Fruit fly (Drosophila melanogaster) whole organism, embryonic: Measurements from ENCODE around the gene Snapin.

Source experiments
- Ada2b ChIP-seq: fragments of 200-800 bp; sonication (Bioruptor generic); IDR thresholded peaks from 2 replicates; pipeline ENCODE4 v1.3.6; 2022; ENCODE audit warnings: missing biosample characterization, missing genetic modification characterization
- Adf1 ChIP-seq: fragments of 200-800 bp; sonication (Bioruptor generic); IDR thresholded peaks from 2 replicates; pipeline ENCODE4 v1.3.6; 2022; ENCODE audit warnings: missing biosample characterization, missing genetic modification characterization
- Atf6 ChIP-seq: fragments of 200-800 bp; sonication (Bioruptor generic); IDR thresholded peaks from 2 replicates; pipeline ENCODE4 v1.3.6; 2022; ENCODE audit warnings: missing biosample characterization, missing genetic modification characterization
- Awh ChIP-seq: fragments of 200-800 bp; sonication (Bioruptor generic); IDR thresholded peaks from 2 replicates; pipeline ENCODE4, ENCODE4 v1.3.6; 2022; ENCODE audit warnings: missing biosample characterization, missing genetic modification characterization
- CG10462 ChIP-seq: fragments of 200-800 bp; sonication (Bioruptor generic); optimal IDR thresholded peaks from 2 replicates; lab custom pipeline; 2016; ENCODE audit warnings: missing biosample characterization, missing genetic modification characterization
- CG10654 ChIP-seq: fragments of 200-800 bp; sonication (Bioruptor generic); optimal IDR thresholded peaks from 2 replicates; lab custom pipeline; 2016; ENCODE audit warnings: missing biosample characterization, missing genetic modification characterization
- CG15011 ChIP-seq: fragments of 200-800 bp; sonication (Bioruptor generic); optimal IDR thresholded peaks from 3 replicates; lab custom pipeline; 2018; ENCODE audit warnings: missing biosample characterization, mild to moderate bottlenecking, missing genetic modification characterization
- CG15269 ChIP-seq: fragments of 200-800 bp; sonication (Bioruptor generic); optimal IDR thresholded peaks from 2 replicates; lab custom pipeline; 2018; ENCODE audit warnings: missing biosample characterization, mild to moderate bottlenecking, missing genetic modification characterization, moderate library complexity
- CG16813 ChIP-seq: fragments of 200-800 bp; sonication (Bioruptor generic); IDR thresholded peaks from 3 replicates; pipeline ENCODE4 v1.3.6; 2022; ENCODE audit warnings: missing biosample characterization, missing genetic modification characterization; ENCODE audit not compliant: partially characterized antibody
- CG18262 ChIP-seq: fragments of 200-800 bp; optimal IDR thresholded peaks from 3 replicates; lab custom pipeline; 2019; ENCODE audit warnings: missing biosample characterization, mild to moderate bottlenecking, missing genetic modification characterization, moderate library complexity
- CG2120 ChIP-seq: fragments of 200-800 bp; sonication (Bioruptor generic); optimal IDR thresholded peaks from 3 replicates; lab custom pipeline; 2016; ENCODE audit warnings: missing biosample characterization, missing genetic modification characterization
- CG3726 ChIP-seq: fragments of 200-800 bp; sonication (Bioruptor generic); IDR thresholded peaks from 3 replicates; pipeline ENCODE4, ENCODE4 v1.3.6; 2022; ENCODE audit warnings: missing biosample characterization, missing genetic modification characterization
- CG3995 ChIP-seq: fragments of 200-800 bp; sonication (Bioruptor generic); optimal IDR thresholded peaks from 3 replicates; lab custom pipeline; 2016; ENCODE audit warnings: missing biosample characterization, missing genetic modification characterization
- CG5953 ChIP-seq: fragments of 200-800 bp; sonication (Bioruptor generic); IDR thresholded peaks from 2 replicates; pipeline ENCODE4 v1.3.6; 2022; ENCODE audit warnings: missing biosample characterization, missing genetic modification characterization
- CG6683 ChIP-seq: fragments of 200-800 bp; sonication (Bioruptor generic); optimal IDR thresholded peaks from 2 replicates; lab custom pipeline; 2017; ENCODE audit warnings: missing biosample characterization, mild to moderate bottlenecking, missing genetic modification characterization, missing genetic modification reagents
- CG6791 ChIP-seq: fragments of 200-800 bp; sonication (Bioruptor generic); IDR thresholded peaks from 3 replicates; pipeline ENCODE4 v1.3.6; 2022; ENCODE audit warnings: missing biosample characterization, missing genetic modification characterization; ENCODE audit not compliant: partially characterized antibody
- CG8089 ChIP-seq: fragments of 200-800 bp; sonication (Bioruptor generic); optimal IDR thresholded peaks from 3 replicates; lab custom pipeline; 2016; ENCODE audit warnings: missing biosample characterization, missing genetic modification characterization
- CG9215 ChIP-seq: fragments of 200-800 bp; sonication (Bioruptor generic); IDR thresholded peaks from 2 replicates; pipeline ENCODE4 v1.3.6; 2022; ENCODE audit warnings: missing biosample characterization, missing genetic modification characterization
- D19A ChIP-seq: fragments of 200-800 bp; optimal IDR thresholded peaks from 3 replicates; lab custom pipeline; 2019; ENCODE audit warnings: missing biosample characterization, mild to moderate bottlenecking, missing genetic modification characterization, moderate library complexity
- Deaf1 ChIP-seq: fragments of 200-800 bp; optimal IDR thresholded peaks from 3 replicates; lab custom pipeline; 2019; ENCODE audit warnings: missing biosample characterization, mild to moderate bottlenecking, missing genetic modification characterization, moderate library complexity
- Fer1 ChIP-seq: fragments of 200-800 bp; sonication (Bioruptor generic); optimal IDR thresholded peaks from 2 replicates; lab custom pipeline; 2017; ENCODE audit warnings: missing biosample characterization, mild to moderate bottlenecking, missing genetic modification characterization
- HLH54F ChIP-seq: fragments of 200-800 bp; sonication (Bioruptor generic); optimal IDR thresholded peaks from 3 replicates; lab custom pipeline; 2016; ENCODE audit warnings: missing biosample characterization, missing genetic modification characterization
- Hmx ChIP-seq: fragments of 200-800 bp; sonication (Bioruptor generic); optimal IDR thresholded peaks from 2 replicates; lab custom pipeline; 2016; ENCODE audit warnings: missing biosample characterization, missing genetic modification characterization
- Hr51 ChIP-seq, 2 experiments: fragments of 200-800 bp; sonication (Bioruptor generic); optimal IDR thresholded peaks; 2 replicates in 1 of 2; 3 replicates in 1 of 2; lab custom pipeline; 2016 to 2018; ENCODE audit warnings: missing biosample characterization in 2 of 2, missing genetic modification characterization in 2 of 2, mild to moderate bottlenecking in 1 of 2, moderate library complexity in 1 of 2
- Mrtf ChIP-seq: fragments of 200-800 bp; sonication (Bioruptor generic); IDR thresholded peaks from 3 replicates; pipeline ENCODE4 v1.3.6; 2022; ENCODE audit warnings: missing biosample characterization, missing genetic modification characterization
- Myb ChIP-seq: fragments of 200-800 bp; sonication (Bioruptor generic); optimal IDR thresholded peaks from 2 replicates; lab custom pipeline; 2016; ENCODE audit warnings: missing biosample characterization, missing genetic modification characterization
- NC2α ChIP-seq: fragments of 200-800 bp; sonication (Bioruptor generic); optimal IDR thresholded peaks from 2 replicates; lab custom pipeline; 2016; ENCODE audit warnings: missing biosample characterization, missing genetic modification characterization
- NC2β ChIP-seq: fragments of 200-800 bp; sonication (Bioruptor generic); optimal IDR thresholded peaks from 2 replicates; lab custom pipeline; 2016; ENCODE audit warnings: missing biosample characterization, missing genetic modification characterization
- NFAT ChIP-seq: fragments of 200-800 bp; sonication (Bioruptor generic); IDR thresholded peaks from 2 replicates; pipeline ENCODE4 v1.3.6; 2022; ENCODE audit warnings: missing biosample characterization, missing genetic modification characterization
- YL-1 ChIP-seq: fragments of 200-800 bp; sonication (Bioruptor generic); optimal IDR thresholded peaks from 3 replicates; lab custom pipeline; 2017; ENCODE audit warnings: missing biosample characterization, mild to moderate bottlenecking, missing genetic modification characterization
- ab ChIP-seq: fragments of 200-800 bp; sonication (Bioruptor generic); optimal IDR thresholded peaks from 2 replicates; lab custom pipeline; 2016; ENCODE audit warnings: missing biosample characterization, missing genetic modification characterization
- bcd ChIP-seq: fragments of 200-800 bp; sonication (Bioruptor generic); optimal IDR thresholded peaks from 2 replicates; lab custom pipeline; 2017; ENCODE audit warnings: missing biosample characterization, mild to moderate bottlenecking, missing genetic modification characterization
- btn ChIP-seq: fragments of 200-800 bp; sonication (Bioruptor generic); optimal IDR thresholded peaks from 2 replicates; lab custom pipeline; 2016; ENCODE audit warnings: missing biosample characterization, missing genetic modification characterization
- cato ChIP-seq: fragments of 200-800 bp; sonication (Bioruptor generic); optimal IDR thresholded peaks from 2 replicates; lab custom pipeline; 2016; ENCODE audit warnings: missing biosample characterization, missing genetic modification characterization, borderline replicate concordance
- chif ChIP-seq, 2 experiments: fragments of 200-800 bp; sonication (Bioruptor generic); optimal IDR thresholded peaks; 3 replicates each; lab custom pipeline; 2016; ENCODE audit warnings: missing biosample characterization in 2 of 2, missing genetic modification characterization in 2 of 2
- chm ChIP-seq: fragments of 200-800 bp; sonication (Bioruptor generic); IDR thresholded peaks from 2 replicates; pipeline ENCODE4 v1.3.6; 2022; ENCODE audit warnings: missing biosample characterization, missing genetic modification characterization
- dan ChIP-seq: fragments of 200-800 bp; sonication (Bioruptor generic); IDR thresholded peaks from 2 replicates; pipeline ENCODE4 v1.3.6; 2022; ENCODE audit warnings: missing biosample characterization, missing genetic modification characterization
- exex ChIP-seq: fragments of 200-800 bp; sonication (Bioruptor generic); optimal IDR thresholded peaks from 4 replicates; lab custom pipeline; 2018; ENCODE audit warnings: missing biosample characterization, mild to moderate bottlenecking, missing genetic modification characterization, moderate library complexity
- fu2 ChIP-seq: fragments of 200-800 bp; sonication (Bioruptor generic); optimal IDR thresholded peaks from 2 replicates; lab custom pipeline; 2016; ENCODE audit warnings: missing biosample characterization, missing genetic modification characterization
- jumu ChIP-seq: fragments of 200-800 bp; sonication (Bioruptor generic); optimal IDR thresholded peaks from 3 replicates; lab custom pipeline; 2016; ENCODE audit warnings: missing biosample characterization, missing genetic modification characterization
- nerfin-2 ChIP-seq: fragments of 200-800 bp; sonication (Bioruptor generic); IDR thresholded peaks from 2 replicates; pipeline ENCODE4 v1.3.6; 2022; ENCODE audit warnings: missing biosample characterization, missing genetic modification characterization; ENCODE audit not compliant: partially characterized antibody
- nom ChIP-seq: fragments of 200-800 bp; sonication (Bioruptor generic); optimal IDR thresholded peaks from 2 replicates; lab custom pipeline; 2017; ENCODE audit warnings: missing biosample characterization, missing genetic modification characterization, mild to moderate bottlenecking, moderate library complexity, missing genetic modification reagents
- sc ChIP-seq, 3 experiments: fragments of >200 bp in 2 of 3; fragments of 200-800 bp in 1 of 3; sonication (Bioruptor generic) in 1 of 3; optimal IDR thresholded peaks; 2 replicates in 2 of 3; 3 replicates in 1 of 3; lab custom pipeline; 2017; ENCODE audit warnings: mild to moderate bottlenecking in 1 of 3, missing biosample characterization in 1 of 3, missing genetic modification characterization in 1 of 3, missing genetic modification reagents in 1 of 3
- sens ChIP-seq: fragments of 200-800 bp; sonication (Bioruptor generic); peaks from one replicate; lab custom pipeline; 2016; ENCODE audit warnings: missing biosample characterization, missing genetic modification characterization
- ssp ChIP-seq: fragments of 200-800 bp; sonication (Bioruptor generic); IDR thresholded peaks from 2 replicates; pipeline ENCODE4 v1.3.6; 2022; ENCODE audit warnings: missing biosample characterization, missing genetic modification characterization
- tna ChIP-seq: fragments of 200-800 bp; sonication (Bioruptor generic); IDR thresholded peaks from 2 replicates; pipeline ENCODE4 v1.3.6; 2022; ENCODE audit warnings: missing biosample characterization, missing genetic modification characterization; ENCODE audit not compliant: partially characterized antibody
- unpg ChIP-seq: fragments of 200-800 bp; sonication (Bioruptor generic); optimal IDR thresholded peaks from 3 replicates; lab custom pipeline; 2018; ENCODE audit warnings: missing biosample characterization, mild to moderate bottlenecking, missing genetic modification characterization, moderate library complexity
- wdn ChIP-seq: fragments of 200-800 bp; sonication (Bioruptor generic); IDR thresholded peaks from 2 replicates; pipeline ENCODE4 v1.3.6; 2022; ENCODE audit warnings: missing biosample characterization, missing genetic modification characterization
- wek ChIP-seq: fragments of 200-800 bp; sonication (Bioruptor generic); optimal IDR thresholded peaks from 3 replicates; lab custom pipeline; 2018; ENCODE audit warnings: missing biosample characterization, mild to moderate bottlenecking, missing genetic modification characterization, moderate library complexity
- zfh2 ChIP-seq: fragments of 200-800 bp; sonication (Bioruptor generic); optimal IDR thresholded peaks from 2 replicates; lab custom pipeline; 2016; ENCODE audit warnings: missing biosample characterization, missing genetic modification characterization

Gene Snapin

dm6 chr2L:2769476-2770185 lies 10.2 kb upstream of the Snapin start, which contains the start of the genes colt and HINT1 (continued):
- TF ChIP-seq YL-1 = peak; percentile 94
- TF ChIP-seq bcd (GFP tag; lab: Kevin White, UChicago) = no peak
- no peak for TF ChIP-seq CG5953
- TF ChIP-seq Ada2b = no peak
- TF ChIP-seq NFAT (GFP tag; lab: Robert Waterston, UW) = peak; percentile 51; the same call in 1 of the 2 replicates
- TF ChIP-seq btn (GFP tag; lab: Kevin White, UChicago) = no peak
- TF ChIP-seq ssp (GFP tag; lab: Robert Waterston, UW) = no peak
- no peak for TF ChIP-seq zfh2 (GFP tag; lab: Kevin White, UChicago)
- TF ChIP-seq CG8089 = no peak
- TF ChIP-seq wek (GFP tag; lab: Kevin White, UChicago) = peak; percentile 82
- no peak for TF ChIP-seq cato (GFP tag; lab: Kevin White, UChicago)
- peak; percentile 44 for TF ChIP-seq D19A (tag; lab: Kevin White, UChicago)
- no peak for TF ChIP-seq Hmx (GFP tag; lab: Kevin White, UChicago)
- TF ChIP-seq NC2α (GFP tag; lab: Kevin White, UChicago) = no peak
- TF ChIP-seq Atf6 (GFP tag; lab: Robert Waterston, UW) = no peak
- peak; percentile 13 for TF ChIP-seq exex (tag; lab: Kevin White, UChicago)
- no peak for TF ChIP-seq CG15011
- peak; percentile 31 for TF ChIP-seq CG2120 (GFP tag; lab: Kevin White, UChicago)
- TF ChIP-seq nerfin-2 (GFP tag; lab: Robert Waterston, UW) = no peak
- TF ChIP-seq nom (GFP tag; lab: Kevin White, UChicago) = peak; percentile 99
- TF ChIP-seq CG6683 (GFP tag; lab: Kevin White, UChicago) = no peak
- no peak for TF ChIP-seq wdn (GFP tag; lab: Robert Waterston, UW)
- no peak for TF ChIP-seq ab (GFP tag; lab: Kevin White, UChicago)
- no peak for TF ChIP-seq Awh (GFP tag; lab: Robert Waterston, UW)
- TF ChIP-seq CG3995 (GFP tag; lab: Kevin White, UChicago) = peak; percentile 80
- TF ChIP-seq unpg (GFP tag; lab: Kevin White, UChicago) = no peak
- TF ChIP-seq NC2β (GFP tag; lab: Kevin White, UChicago) = no peak
- TF ChIP-seq fu2 (GFP tag; lab: Kevin White, UChicago) = no peak
- peak; percentile 60 for TF ChIP-seq Deaf1 (tag; lab: Kevin White, UChicago)
- no peak for TF ChIP-seq Mrtf (GFP tag; lab: Robert Waterston, UW)
- no peak for TF ChIP-seq CG9215 (GFP tag; lab: Robert Waterston, UW)
- no peak for TF ChIP-seq tna (GFP tag; lab: Robert Waterston, UW)
- TF ChIP-seq CG16813 (GFP tag; lab: Robert Waterston, UW) = no peak; the same call in 2 of the 3 replicates
- TF ChIP-seq sc (optimal IDR thresholded peaks at IDR 0.05; lab: Kevin White, UChicago) = no peak
- no peak for TF ChIP-seq sc (GFP tag; optimal IDR thresholded peaks at IDR 0.05; lab: Kevin White, UChicago)
- TF ChIP-seq sens (GFP tag; lab: Kevin White, UChicago) = peak; percentile 86
- TF ChIP-seq CG18262 (tag; lab: Kevin White, UChicago) = peak; percentile 1
- no peak for TF ChIP-seq CG15269 (tag; lab: Kevin White, UChicago)
- TF ChIP-seq jumu (GFP tag; lab: Kevin White, UChicago) = no peak
- TF ChIP-seq CG10654 = no peak
- TF ChIP-seq dan = no peak
- no peak for TF ChIP-seq CG3726 (GFP tag; lab: Robert Waterston, UW)
- TF ChIP-seq Fer1 (GFP tag; lab: Kevin White, UChicago) = peak; percentile 32
- TF ChIP-seq chif (GFP tag; optimal IDR thresholded peaks at IDR 0.05; lab: Kevin White, UChicago) = no peak
- no peak for TF ChIP-seq HLH54F
- TF ChIP-seq Hr51 (GFP tag; optimal IDR thresholded peaks at IDR 0.05; lab: Kevin White, UChicago) = no peak
- TF ChIP-seq Adf1 (GFP tag; lab: Robert Waterston, UW) = no peak
- TF ChIP-seq CG6791 (GFP tag; lab: Robert Waterston, UW) = peak; percentile 44; the same call in 1 of the 3 replicates
- no peak for TF ChIP-seq chm (GFP tag; lab: Robert Waterston, UW)
- no peak for TF ChIP-seq CG10462 (GFP tag; lab: Kevin White, UChicago)
- peak; percentile 28 for TF ChIP-seq Myb
